Fruit fly (Drosophila melanogaster): ENCODE measurements around the gene Ids.

Ids gene

dm6 chr3L:3353297-3353696, 24.8 kb upstream of the Ids start:
- no peak for TF ChIP-seq Hr39 (GFP tag; optimal IDR thresholded peaks at IDR 0.05)
- TF ChIP-seq Eip78C (GFP tag), result no peak
- TF ChIP-seq svp (GFP tag), result peak; percentile 77
- TF ChIP-seq CG4318 (GFP tag; optimal IDR thresholded peaks at IDR 0.05), result no peak

DNA sequence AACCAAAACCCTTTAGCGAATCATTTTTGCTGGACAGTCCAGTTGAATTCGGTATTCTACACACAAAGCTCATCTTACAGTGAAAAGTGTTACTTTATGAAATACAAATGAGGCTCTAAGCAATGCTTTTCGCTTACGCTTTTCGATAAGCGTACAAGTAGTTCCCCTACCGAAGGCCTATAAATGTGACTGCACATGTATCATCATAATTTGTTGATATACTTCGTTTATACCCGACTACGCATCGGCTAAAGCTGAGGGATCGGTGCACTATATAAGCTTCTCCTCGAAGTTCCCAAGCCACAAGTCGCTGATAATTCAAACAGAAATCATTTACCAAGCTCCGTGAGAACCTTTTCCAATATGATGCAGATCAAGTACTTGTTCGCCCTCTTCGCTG, 8.8 kb upstream of the Ids start, which contains the start of gene Drs:
Gene Drs (plus strand): TSS at position 301 of the 400 bp plus-strand sequence.
- no peak for TF ChIP-seq CG7368 (GFP tag; optimal IDR thresholded peaks at IDR 0.05)
- no peak for TF ChIP-seq acj6 (GFP tag; optimal IDR thresholded peaks at IDR 0.05)
- TF ChIP-seq CG10631 (GFP tag; optimal IDR thresholded peaks at IDR 0.05), result no peak
- TF ChIP-seq CG8632 (GFP tag; optimal IDR thresholded peaks at IDR 0.05), result no peak
- no peak for TF ChIP-seq spab (GFP tag; optimal IDR thresholded peaks at IDR 0.05)
- no peak for TF ChIP-seq CG1621 (tag; optimal IDR thresholded peaks at IDR 0.05)
- TF ChIP-seq CG10669 (GFP tag; optimal IDR thresholded peaks at IDR 0.05), result no peak
- TF ChIP-seq lz (GFP tag; optimal IDR thresholded peaks at IDR 0.05), result no peak
- TF ChIP-seq CG34406 (GFP tag; optimal IDR thresholded peaks at IDR 0.05), result no peak
- no peak for TF ChIP-seq Gug (GFP tag; IDR thresholded peaks at IDR 0.05)
- no peak for TF ChIP-seq CG3032 (tag; optimal IDR thresholded peaks at IDR 0.05)
- no peak for TF ChIP-seq dac (GFP tag; optimal IDR thresholded peaks at IDR 0.05)
- TF ChIP-seq fd59A (GFP tag; optimal IDR thresholded peaks at IDR 0.05), result no peak
- TF ChIP-seq CG6276 (GFP tag; optimal IDR thresholded peaks at IDR 0.05), result no peak

DNA sequence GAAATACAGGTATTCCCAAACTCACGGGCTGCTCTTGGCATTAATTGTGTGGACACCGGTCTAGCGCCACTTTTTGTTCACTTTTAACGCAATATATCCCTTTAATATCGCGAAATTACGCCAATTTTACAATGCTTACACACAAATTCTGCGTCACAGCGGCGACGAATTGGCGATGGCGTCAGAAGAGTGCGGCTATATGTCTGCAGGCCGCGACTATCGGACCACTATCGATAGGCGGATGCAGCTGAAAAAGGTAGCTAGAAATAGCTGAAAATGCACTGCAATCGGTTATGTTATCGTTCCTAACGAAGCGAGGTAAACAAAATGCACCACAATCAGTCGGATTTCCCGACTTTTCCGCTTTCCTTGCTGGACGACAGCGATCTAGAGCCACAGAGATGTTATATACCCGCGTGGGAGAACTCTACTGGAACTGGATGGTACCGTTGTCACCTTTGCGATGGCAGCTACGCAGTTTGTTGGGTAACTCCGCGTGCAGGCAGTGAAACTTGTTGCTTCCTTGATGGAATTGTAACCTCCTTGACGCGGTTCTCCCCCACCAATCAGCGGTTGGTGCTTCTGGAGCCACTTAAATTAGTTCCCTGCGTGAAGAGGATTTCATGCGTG, 4.0 kb upstream of the Ids start, which contains the start of the genes Ythdc1 and CG12010:
Gene Ythdc1 (minus strand): TSS at position 177 of the 630 bp plus-strand sequence.
Gene CG12010 (plus strand): TSS at position 289 of the 630 bp plus-strand sequence.
- TF ChIP-seq fkh (GFP tag; optimal IDR thresholded peaks at IDR 0.05), result peak; percentile 83
- peak; percentile 20 for TF ChIP-seq CG3032 (tag; optimal IDR thresholded peaks at IDR 0.05)
- TF ChIP-seq CG11294 (GFP tag; IDR thresholded peaks at IDR 0.05), result no peak
- TF ChIP-seq svp (GFP tag), result peak; percentile 52

DNA sequence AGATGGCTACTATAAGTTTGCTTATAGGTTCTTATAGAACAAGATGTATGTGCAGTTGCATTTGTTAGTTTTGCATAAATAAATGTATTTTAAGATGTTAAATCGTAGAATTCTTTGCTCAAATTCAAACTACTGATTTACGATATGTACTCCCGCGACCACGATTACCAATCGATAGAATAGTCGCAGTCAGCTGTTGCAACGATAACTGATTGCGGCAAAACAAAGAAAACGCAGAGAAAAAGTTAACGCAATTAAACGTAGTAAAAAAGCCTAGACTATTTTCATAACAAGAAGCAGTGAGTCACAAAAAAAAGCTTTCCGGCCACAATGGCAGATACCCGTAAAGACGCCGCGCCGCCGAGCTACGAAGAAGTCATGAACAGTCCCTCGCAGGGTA, 1.5 kb upstream of the Ids start, which contains the start of gene CG12012:
Gene CG12012 (plus strand): TSS at position 207 of the 400 bp plus-strand sequence.
- no peak for TF ChIP-seq CG16779 (tag; optimal IDR thresholded peaks at IDR 0.05)
- peak; percentile 90 for TF ChIP-seq Sox14 (GFP tag; optimal IDR thresholded peaks at IDR 0.05)
- TF ChIP-seq vri (GFP tag; optimal IDR thresholded peaks at IDR 0.05), result no peak
- no peak for TF ChIP-seq salr (GFP tag; optimal IDR thresholded peaks at IDR 0.05)
- TF ChIP-seq Ets21C (GFP tag; optimal IDR thresholded peaks at IDR 0.05), result no peak

DNA sequence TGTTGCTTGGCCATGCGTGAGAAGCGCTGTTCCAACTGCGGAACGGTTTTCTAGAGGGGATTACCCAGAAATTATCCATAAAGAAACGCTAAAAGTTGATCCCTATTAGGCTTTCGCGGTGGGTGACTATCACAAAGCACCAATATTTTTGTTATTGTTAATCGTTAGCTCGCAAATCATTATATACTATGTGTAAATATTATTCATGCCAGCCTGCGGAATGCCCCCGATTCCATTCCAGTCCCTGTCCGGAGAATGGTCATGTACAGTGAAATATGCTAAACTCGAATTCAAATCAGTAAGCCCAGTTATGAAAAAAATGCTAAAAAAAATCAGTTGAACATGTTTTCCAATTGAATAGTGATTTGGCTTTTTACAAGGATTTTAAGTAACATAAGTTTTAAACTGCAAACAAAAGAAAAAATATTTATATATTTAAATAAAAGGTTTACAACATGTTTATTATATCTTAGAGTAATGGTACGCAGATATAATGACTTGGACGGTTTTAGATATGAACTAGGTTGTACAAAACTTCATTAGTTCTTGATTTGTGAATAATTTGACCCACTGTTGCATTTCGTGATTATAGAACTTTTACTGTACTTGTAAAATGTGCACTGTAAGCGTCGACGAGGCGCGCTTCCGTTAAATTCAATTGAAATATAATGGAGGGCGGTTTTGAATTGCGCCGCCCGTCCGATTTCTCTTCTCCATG, 662 bp upstream of the Ids start:
- no peak for TF ChIP-seq pdm3 (GFP tag; optimal IDR thresholded peaks at IDR 0.05)
- no peak for TF ChIP-seq CG4318 (GFP tag; optimal IDR thresholded peaks at IDR 0.05)
- no peak for TF ChIP-seq CG31627 (GFP tag; optimal IDR thresholded peaks at IDR 0.05)

- TF ChIP-seq net (GFP tag; optimal IDR thresholded peaks at IDR 0.05) (peak; percentile 24), fd85E (GFP tag; optimal IDR thresholded peaks at IDR 0.05) (no peak), CG8319 (GFP tag; optimal IDR thresholded peaks at IDR 0.05) (no peak), CG15336 (GFP tag; IDR thresholded peaks at IDR 0.05) (peak; percentile 86), Ets96B (tag; optimal IDR thresholded peaks at IDR 0.05) (peak; percentile 17), CG9139 (GFP tag; optimal IDR thresholded peaks at IDR 0.05) (peak; percentile 5), lz (GFP tag; optimal IDR thresholded peaks at IDR 0.05) (peak; percentile 12), Eip93F (GFP tag; optimal IDR thresholded peaks at IDR 0.05) (no peak), Ets21C (GFP tag; optimal IDR thresholded peaks at IDR 0.05) (no peak), CG6854 (GFP tag; optimal IDR thresholded peaks at IDR 0.05) (no peak), CG32006 (GFP tag; optimal IDR thresholded peaks at IDR 0.05) (peak; percentile 88), OdsH (GFP tag; optimal IDR thresholded peaks at IDR 0.05) (peak; percentile 53), CG11294 (GFP tag; IDR thresholded peaks at IDR 0.05) (peak; percentile 32; the same call in 1 of the 2 replicates), Gug (GFP tag; IDR thresholded peaks at IDR 0.05) (peak; percentile 59), Hr4 (GFP tag; optimal IDR thresholded peaks at IDR 0.05) (peak; percentile 87), CG34406 (GFP tag; optimal IDR thresholded peaks at IDR 0.05) (peak; percentile 25), Eip75B (GFP tag; optimal IDR thresholded peaks at IDR 0.05) (no peak)
These were observed 2.4 kb downstream of the Ids start for dm6 chr3L:3380225-3381043.
